Worm (Caenorhabditis elegans) whole organism, early embryonic: ENCODE data around the gene pgl-2.
A peak's percentile ranks its signal among the peaks of the same experiment; 100 is the strongest.

ENCODE experiments used
- B0310.2 ChIP-seq: sonication (generic microtip); optimal IDR thresholded peaks from 2 replicates; lab custom pipeline; 2016; ENCODE audit warnings: mild to moderate bottlenecking, missing genetic modification characterization, missing compliant biosample characterization
- F13C5.2 ChIP-seq: sonication (generic microtip); optimal IDR thresholded peaks from 2 replicates; lab custom pipeline; 2017; ENCODE audit warnings: mild to moderate bottlenecking, missing genetic modification characterization, inconsistent platforms, missing compliant biosample characterization
- aly-1 ChIP-seq: sonication (generic microtip); optimal IDR thresholded peaks from 2 replicates; lab custom pipeline; 2016; ENCODE audit warnings: missing genetic modification characterization, missing compliant biosample characterization
- ama-1 ChIP-seq: fragments of 150-350 bp; optimal IDR thresholded peaks from 2 replicates; lab custom pipeline; 2014
- ceh-13 ChIP-seq: fragments of 200-800 bp; sonication (Bioruptor generic); optimal IDR thresholded peaks from 2 replicates; lab custom pipeline; 2018; ENCODE audit warnings: mild to moderate bottlenecking, missing genetic modification characterization, missing compliant biosample characterization
- ceh-36 ChIP-seq: sonication (generic microtip); optimal IDR thresholded peaks from 2 replicates; lab custom pipeline; 2016; ENCODE audit warnings: missing genetic modification characterization, inconsistent platforms, missing compliant biosample characterization
- ets-7 ChIP-seq: sonication (generic microtip); optimal IDR thresholded peaks from 2 replicates; lab custom pipeline; 2016; ENCODE audit warnings: missing genotype, missing genetic modification characterization, missing compliant biosample characterization
- flt-1 ChIP-seq: fragments of 200-800 bp; sonication (Bioruptor generic); IDR thresholded peaks from 2 replicates; pipeline ENCODE4 v1.3.6; 2022; ENCODE audit warnings: missing genetic modification characterization, missing compliant biosample characterization
- hmbx-1 ChIP-seq: sonication (generic microtip); optimal IDR thresholded peaks from 2 replicates; lab custom pipeline; 2016; ENCODE audit warnings: mild to moderate bottlenecking, missing genetic modification characterization, missing compliant biosample characterization
- hmg-4 ChIP-seq: fragments of 200-800 bp; sonication (Bioruptor generic); optimal IDR thresholded peaks from 2 replicates; lab custom pipeline; 2018; ENCODE audit warnings: mild to moderate bottlenecking, missing genetic modification characterization, missing compliant biosample characterization
- hnd-1 ChIP-seq: sonication (generic microtip); optimal IDR thresholded peaks from 2 replicates; lab custom pipeline; 2016; ENCODE audit warnings: missing genetic modification characterization, missing compliant biosample characterization
- pes-1 ChIP-seq: fragments of 200-800 bp; sonication (Bioruptor generic); IDR thresholded peaks from 2 replicates; pipeline ENCODE4 v1.3.6; 2022; ENCODE audit warnings: missing genetic modification reagents, missing genetic modification characterization, missing compliant biosample characterization
- scrt-1 ChIP-seq: fragments of 200-800 bp; sonication (Bioruptor generic); IDR thresholded peaks from 2 replicates; pipeline ENCODE4 v1.3.6; 2022; ENCODE audit warnings: missing genetic modification characterization, missing compliant biosample characterization
- sea-1 ChIP-seq: fragments of 200-800 bp; sonication (Bioruptor generic); conservative IDR thresholded peaks from 2 replicates; pipeline ENCODE4 v1.3.6; 2022; ENCODE audit warnings: missing genetic modification characterization, missing compliant biosample characterization
- tbx-11 ChIP-seq: fragments of 200-800 bp; sonication (Bioruptor generic); IDR thresholded peaks from 2 replicates; pipeline ENCODE4 v1.3.6; 2022; ENCODE audit warnings: missing genetic modification characterization, missing compliant biosample characterization
- tbx-37 ChIP-seq: fragments of 200-800 bp; sonication (Bioruptor generic); conservative IDR thresholded peaks from 2 replicates; pipeline ENCODE4 v1.3.6; 2022; ENCODE audit warnings: missing genetic modification reagents, missing genetic modification characterization, missing compliant biosample characterization
- tra-4 ChIP-seq: sonication (generic microtip); optimal IDR thresholded peaks from 2 replicates; lab custom pipeline; 2017; ENCODE audit warnings: missing genetic modification characterization, missing compliant biosample characterization

Gene pgl-2

DNA sequence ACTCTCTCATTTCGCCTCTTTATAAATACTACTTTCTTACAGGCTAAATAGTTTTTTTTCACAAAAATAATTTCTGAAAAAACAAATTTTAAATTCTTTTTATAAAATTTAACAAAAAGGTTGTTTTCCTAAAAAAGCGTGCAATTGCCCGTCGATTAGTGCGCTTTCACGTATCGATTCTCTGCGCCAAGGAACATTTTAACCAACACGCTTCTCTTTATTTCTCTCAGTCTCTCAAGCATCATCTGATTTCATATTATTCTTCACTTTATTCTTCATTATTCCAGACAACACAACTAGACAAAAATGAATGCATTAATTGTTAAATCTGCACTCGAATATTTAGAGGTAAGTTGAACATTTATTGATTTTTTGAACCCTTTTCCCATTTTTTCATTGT, 14.4 kb upstream of the pgl-2 start, which contains the start of gene B0303.4:
Gene B0303.4, plus strand, starts transcription at position 196 of the 400 bp plus-strand sequence.
- TF ChIP-seq hmg-4 (no peak), tra-4 (tag; lab: Kevin White, UChicago) (no peak), tbx-11 (GFP tag; lab: Robert Waterston, UW) (no peak), ceh-13 (GFP tag; lab: Kevin White, UChicago) (no peak), sea-1 (GFP tag; lab: Robert Waterston, UW) (no peak), ceh-36 (no peak), tbx-37 (GFP tag; lab: Robert Waterston, UW) (no peak), ama-1 (lab: Kevin White, UChicago) (no peak), flt-1 (GFP tag; lab: Robert Waterston, UW) (no peak), F13C5.2 (tag; lab: Kevin White, UChicago) (no peak), pes-1 (no peak), hmbx-1 (no peak), B0310.2 (no peak), scrt-1 (GFP tag; lab: Robert Waterston, UW) (no peak), ets-7 (tag; lab: Kevin White, UChicago) (no peak), hnd-1 (tag; lab: Kevin White, UChicago) (no peak), aly-1 (no peak)

DNA sequence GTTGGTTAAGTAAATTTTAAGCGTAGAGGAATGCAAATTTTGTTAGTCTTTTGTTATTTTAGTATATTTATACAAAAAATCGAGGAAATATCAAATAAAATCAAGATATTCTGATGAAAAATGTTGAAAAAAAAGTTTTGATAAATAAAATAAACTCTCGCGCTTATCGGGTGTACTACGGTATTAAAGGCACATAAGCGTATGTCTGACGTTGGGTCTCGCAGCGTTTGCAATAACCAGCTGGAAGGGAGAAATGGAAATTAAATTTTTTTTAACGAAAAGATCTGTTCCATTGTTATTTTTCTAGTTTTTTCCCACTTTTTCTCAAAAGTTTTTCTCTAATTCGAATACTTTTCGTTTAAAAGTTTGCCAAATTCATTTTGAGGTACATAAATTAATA, 13.9 kb upstream of the pgl-2 start:
- TF ChIP-seq B0310.2 (no peak), ceh-13 (GFP tag; lab: Kevin White, UChicago) (no peak), ama-1 (lab: Kevin White, UChicago) (no peak), scrt-1 (GFP tag; lab: Robert Waterston, UW) (no peak), hmbx-1 (no peak), hnd-1 (tag; lab: Kevin White, UChicago) (no peak)

DNA sequence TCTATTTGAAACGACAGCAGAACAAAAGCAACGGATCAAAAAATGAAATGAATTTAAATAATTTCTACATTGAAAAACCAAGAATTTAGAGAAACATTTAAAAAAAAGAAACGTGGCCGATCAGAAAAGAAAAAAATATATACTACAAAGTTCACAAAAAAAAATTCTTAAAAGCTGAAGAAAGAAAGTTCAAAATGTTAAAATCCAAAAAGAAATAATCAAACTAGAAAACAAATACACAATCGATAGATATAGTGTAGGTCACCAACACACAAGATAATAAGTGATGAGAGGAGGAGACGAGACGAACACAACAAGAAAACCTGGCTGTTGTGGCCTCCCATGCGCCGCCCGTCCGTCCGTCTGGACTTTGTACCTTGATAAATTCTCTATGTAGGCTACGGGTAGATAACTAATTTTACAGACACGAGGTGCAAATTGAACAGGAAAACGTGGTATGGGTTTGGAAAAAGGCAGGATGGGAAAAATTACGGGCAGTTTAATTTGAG, 13.3 kb upstream of the pgl-2 start, which contains the start of gene hadb-1:
Gene hadb-1, minus strand, starts transcription at position 51 of the 509 bp plus-strand sequence.
- TF ChIP-seq B0310.2 (no peak), ceh-36 (no peak), flt-1 (GFP tag; lab: Robert Waterston, UW) (no peak), hnd-1 (tag; lab: Kevin White, UChicago) (no peak), tra-4 (tag; lab: Kevin White, UChicago) (no peak), ceh-13 (GFP tag; lab: Kevin White, UChicago) (no peak), hmg-4 (no peak), pes-1 (no peak), tbx-37 (GFP tag; lab: Robert Waterston, UW) (no peak), hmbx-1 (no peak), ets-7 (tag; lab: Kevin White, UChicago) (no peak), tbx-11 (GFP tag; lab: Robert Waterston, UW) (no peak), sea-1 (GFP tag; lab: Robert Waterston, UW) (no peak), F13C5.2 (tag; lab: Kevin White, UChicago) (no peak), aly-1 (no peak), ama-1 (lab: Kevin White, UChicago) (no peak), scrt-1 (GFP tag; lab: Robert Waterston, UW) (no peak)

DNA sequence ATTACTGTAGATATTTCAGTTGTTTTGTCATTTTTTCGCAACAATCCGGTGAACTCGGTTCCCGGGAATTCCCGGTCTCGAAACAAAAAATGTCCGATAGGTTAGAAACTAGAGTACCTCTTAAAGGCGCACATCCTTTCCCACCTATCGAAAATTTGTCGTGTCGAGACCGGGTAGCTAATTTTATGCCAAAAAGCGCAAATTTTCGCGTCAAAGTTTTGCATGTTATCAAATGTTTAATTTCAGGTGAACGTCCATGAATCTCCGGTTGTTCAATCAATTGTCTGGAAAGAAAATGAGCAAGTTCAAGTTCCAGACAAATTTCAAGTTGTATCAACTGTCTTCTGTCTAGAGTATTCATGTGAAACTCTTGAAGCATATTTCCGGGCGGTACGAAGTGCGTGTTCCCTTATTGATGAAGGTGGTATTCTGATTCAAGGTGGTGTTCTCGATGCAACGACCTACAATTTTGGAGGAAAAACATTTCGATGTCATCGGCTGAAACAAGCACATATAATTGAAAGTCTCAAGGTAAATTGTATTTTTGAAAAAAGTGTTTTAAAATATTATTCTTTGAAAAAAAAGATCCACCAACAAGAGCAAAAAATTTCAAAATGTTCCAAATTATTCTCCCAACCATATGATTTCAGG, 10.5 kb upstream of the pgl-2 start:
- TF ChIP-seq ets-7 (tag; lab: Kevin White, UChicago) (no peak), ceh-36 (no peak), hnd-1 (tag; lab: Kevin White, UChicago) (no peak), flt-1 (GFP tag; lab: Robert Waterston, UW) (no peak), sea-1 (GFP tag; lab: Robert Waterston, UW) (no peak), B0310.2 (no peak), scrt-1 (GFP tag; lab: Robert Waterston, UW) (no peak), tbx-37 (GFP tag; lab: Robert Waterston, UW) (no peak), hmg-4 (no peak), tbx-11 (GFP tag; lab: Robert Waterston, UW) (no peak), tra-4 (tag; lab: Kevin White, UChicago) (no peak)

DNA sequence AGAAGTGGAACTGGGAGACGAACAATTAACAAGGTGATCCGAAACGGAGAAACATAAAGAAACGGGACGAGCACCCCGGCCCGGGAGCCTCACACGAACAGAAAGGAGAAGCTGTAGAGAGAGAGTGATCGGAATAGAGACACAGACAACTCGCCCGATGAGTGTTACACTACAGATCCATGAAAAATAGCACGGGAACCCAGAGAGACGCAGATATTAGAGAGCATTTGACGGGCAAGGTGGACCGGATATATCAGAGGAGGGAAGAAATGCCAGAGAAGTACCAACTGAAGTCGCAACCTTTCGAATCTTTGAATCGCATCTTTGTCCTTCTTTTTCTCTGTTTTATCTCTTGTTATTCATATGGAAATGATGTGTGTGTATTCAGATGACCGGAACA, 9.2 kb upstream of the pgl-2 start, which contains the start of gene anmt-1:
Gene anmt-1, plus strand, starts transcription at position 388 of the 400 bp plus-strand sequence.
- TF ChIP-seq ceh-13 (GFP tag; lab: Kevin White, UChicago) = no peak
- TF ChIP-seq sea-1 (GFP tag; lab: Robert Waterston, UW) = no peak
- no peak for TF ChIP-seq pes-1

DNA sequence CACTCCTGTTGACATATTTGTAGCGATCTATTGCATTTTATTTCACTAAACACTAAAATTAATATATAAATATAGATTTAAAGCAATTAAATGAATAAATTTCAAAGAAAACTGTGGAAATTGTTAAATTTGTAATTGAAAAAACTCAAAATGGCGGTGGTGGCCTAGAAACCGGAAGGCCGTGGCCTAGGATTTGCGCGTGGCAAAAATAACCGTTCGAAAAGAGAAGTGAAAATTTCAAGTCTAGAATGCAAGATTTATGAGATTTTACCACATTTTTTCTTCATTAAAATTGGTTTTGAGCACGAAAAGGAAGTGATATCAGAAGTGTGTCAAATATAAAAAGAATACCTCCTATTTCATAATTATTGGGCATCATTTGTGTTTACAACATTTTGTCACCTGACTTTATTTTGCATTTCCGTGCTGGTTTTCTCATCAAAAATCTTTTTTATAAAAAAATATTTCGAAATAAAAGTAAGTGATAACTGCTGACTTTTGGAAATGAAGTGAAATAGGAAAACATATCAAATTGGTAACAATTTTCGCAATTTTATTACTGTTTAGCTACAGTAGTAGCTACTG, 8.5 kb upstream of the pgl-2 start, which contains the start of gene fli-1:
Gene fli-1, minus strand, starts transcription at position 58 of the 585 bp plus-strand sequence.
- TF ChIP-seq scrt-1 (GFP tag; lab: Robert Waterston, UW) = no peak
- no peak for TF ChIP-seq aly-1
- TF ChIP-seq tra-4 (tag; lab: Kevin White, UChicago) = no peak
- TF ChIP-seq tbx-37 (GFP tag; lab: Robert Waterston, UW) = peak; percentile 45; the same call in 1 of the 2 replicates

DNA sequence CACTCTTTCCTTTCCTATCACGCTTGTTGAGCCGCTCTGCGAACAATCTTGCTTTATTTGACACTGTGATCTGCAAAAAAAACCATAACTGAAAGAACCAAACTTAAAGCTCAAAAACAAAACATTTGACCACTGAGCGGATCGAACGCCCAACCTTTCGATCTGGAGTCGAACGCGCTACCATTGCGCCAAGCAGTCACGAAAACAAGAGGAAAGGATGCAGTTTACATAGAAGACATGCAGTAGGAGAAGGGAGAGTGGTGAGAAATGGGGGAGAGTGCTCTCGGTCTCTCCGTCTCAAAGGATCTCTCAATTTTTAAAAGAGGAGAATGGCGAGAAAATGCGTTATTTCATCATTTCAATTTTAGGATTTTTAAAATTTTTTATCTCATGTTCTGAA, 3.1 kb upstream of the pgl-2 start:
- TF ChIP-seq tbx-37 (GFP tag; lab: Robert Waterston, UW) = peak; percentile 98
- peak; percentile 97 for TF ChIP-seq sea-1 (GFP tag; lab: Robert Waterston, UW)
- TF ChIP-seq ceh-36 = peak; percentile 97
- peak; percentile 97 for TF ChIP-seq tbx-11 (GFP tag; lab: Robert Waterston, UW)
- TF ChIP-seq B0310.2 = peak; percentile 96
- peak; percentile 97 for TF ChIP-seq aly-1
- peak; percentile 89 for TF ChIP-seq hnd-1 (tag; lab: Kevin White, UChicago)
- peak; percentile 98 for TF ChIP-seq pes-1
- TF ChIP-seq hmbx-1 = peak; percentile 82
- peak; percentile 79 for TF ChIP-seq ama-1 (lab: Kevin White, UChicago)
- peak; percentile 98 for TF ChIP-seq scrt-1 (GFP tag; lab: Robert Waterston, UW)
- peak; percentile 94 for TF ChIP-seq F13C5.2 (tag; lab: Kevin White, UChicago)
- peak; percentile 95 for TF ChIP-seq ceh-13 (GFP tag; lab: Kevin White, UChicago)
- peak; percentile 98 for TF ChIP-seq hmg-4
- peak; percentile 91 for TF ChIP-seq tra-4 (tag; lab: Kevin White, UChicago)
- TF ChIP-seq ets-7 (tag; lab: Kevin White, UChicago) = peak; percentile 94
- TF ChIP-seq flt-1 (GFP tag; lab: Robert Waterston, UW) = peak; percentile 99
